Worm (Caenorhabditis elegans) whole organism, L2 larva: ENCODE data around the gene hxk-3.

Source experiments
- C34F6.9 ChIP-seq: fragments of 150-350 bp; optimal IDR thresholded peaks from 2 replicates; lab custom pipeline; 2014; ENCODE audit warnings: missing biosample characterization, missing genetic modification characterization
- F13H6.1 ChIP-seq: sonication (generic microtip); optimal IDR thresholded peaks from 2 replicates; lab custom pipeline; 2016; ENCODE audit warnings: missing genetic modification characterization, missing compliant biosample characterization
- R02D3.7 ChIP-seq: fragments of 150-350 bp; optimal IDR thresholded peaks from 2 replicates; lab custom pipeline; 2014; ENCODE audit warnings: missing biosample characterization, missing genetic modification characterization
- Y55F3AM.14 ChIP-seq: fragments of 200-800 bp; sonication (Bioruptor generic); optimal IDR thresholded peaks from 2 replicates; lab custom pipeline; 2018; ENCODE audit warnings: mild to moderate bottlenecking, missing genetic modification characterization, missing compliant biosample characterization
- ZK546.5 ChIP-seq: sonication (generic microtip); optimal IDR thresholded peaks from 2 replicates; lab custom pipeline; 2017; ENCODE audit warnings: missing biosample characterization, missing genetic modification characterization
- alr-1 ChIP-seq: fragments of 150-350 bp; optimal IDR thresholded peaks from 2 replicates; lab custom pipeline; 2014; ENCODE audit warnings: missing biosample characterization, missing genetic modification characterization
- aly-2 ChIP-seq: fragments of 150-350 bp; optimal IDR thresholded peaks from 2 replicates; lab custom pipeline; 2014; ENCODE audit warnings: missing biosample characterization, missing genetic modification characterization
- ama-1 ChIP-seq: fragments of 150-350 bp; optimal IDR thresholded peaks from 2 replicates; lab custom pipeline; 2018; ENCODE audit warnings: inconsistent platforms
- blmp-1 ChIP-seq: sonication (generic microtip); optimal IDR thresholded peaks from 2 replicates; lab custom pipeline; 2017; ENCODE audit warnings: missing genetic modification characterization, mild to moderate bottlenecking, missing compliant biosample characterization, antibody characterized with exemption, moderate library complexity; ENCODE audit not compliant: insufficient read depth
- ceh-16 ChIP-seq: fragments of 150-350 bp; optimal IDR thresholded peaks from 2 replicates; lab custom pipeline; 2014; ENCODE audit warnings: missing biosample characterization, missing genetic modification characterization
- ceh-82 ChIP-seq: fragments of 150-350 bp; optimal IDR thresholded peaks from 2 replicates; lab custom pipeline; 2014; ENCODE audit warnings: missing biosample characterization, missing genetic modification characterization
- crh-2 ChIP-seq: sonication (generic microtip); optimal IDR thresholded peaks from 2 replicates; lab custom pipeline; 2017; ENCODE audit warnings: missing biosample characterization, missing genetic modification characterization
- dmd-4 ChIP-seq: sonication (generic microtip); optimal IDR thresholded peaks from 2 replicates; lab custom pipeline; 2017; ENCODE audit warnings: missing biosample characterization, missing genetic modification characterization
- egl-27 ChIP-seq: sonication (generic microtip); optimal IDR thresholded peaks from 3 replicates; lab custom pipeline; 2017; ENCODE audit warnings: missing biosample characterization, missing genetic modification reagents, missing genetic modification characterization
- elt-1 ChIP-seq: fragments of 150-350 bp; optimal IDR thresholded peaks from 2 replicates; lab custom pipeline; 2014; ENCODE audit warnings: missing biosample characterization, missing genetic modification characterization
- elt-3 ChIP-seq: sonication (generic microtip); optimal IDR thresholded peaks from 2 replicates; lab custom pipeline; 2017; ENCODE audit warnings: missing biosample characterization, missing genetic modification characterization
- fos-1 ChIP-seq: fragments of 150-350 bp; optimal IDR thresholded peaks from 2 replicates; lab custom pipeline; 2014; ENCODE audit warnings: missing biosample characterization, missing genetic modification characterization
- gmeb-1 ChIP-seq: fragments of 150-350 bp; optimal IDR thresholded peaks from 2 replicates; lab custom pipeline; 2014; ENCODE audit warnings: missing biosample characterization, missing genetic modification characterization
- lin-11 ChIP-seq: fragments of 150-350 bp; sonication (generic microtip); optimal IDR thresholded peaks from 2 replicates; lab custom pipeline; 2014; ENCODE audit warnings: missing biosample characterization, missing genetic modification characterization, inconsistent platforms, mixed read lengths
- lin-13 ChIP-seq: fragments of 150-350 bp; optimal IDR thresholded peaks from 2 replicates; lab custom pipeline; 2014; ENCODE audit warnings: missing biosample characterization, missing genetic modification reagents, missing genetic modification characterization
- lin-39 ChIP-seq: fragments of 150-350 bp; optimal IDR thresholded peaks from 2 replicates; lab custom pipeline; 2014; ENCODE audit warnings: missing biosample characterization, missing genetic modification reagents, missing genetic modification characterization
- lsy-2 ChIP-seq, 2 experiments: fragments of 150-350 bp in 1 of 2; sonication (generic microtip) in 1 of 2; optimal IDR thresholded peaks; 2 replicates each; lab custom pipeline; 2014 to 2017; ENCODE audit warnings: missing biosample characterization in 2 of 2, missing genetic modification characterization in 2 of 2
- mab-5 ChIP-seq: fragments of 150-350 bp; optimal IDR thresholded peaks from 2 replicates; lab custom pipeline; 2014; ENCODE audit warnings: missing biosample characterization, missing genetic modification characterization
- mbf-1 ChIP-seq: sonication (generic microtip); optimal IDR thresholded peaks from 2 replicates; lab custom pipeline; 2017; ENCODE audit warnings: missing biosample characterization, missing genetic modification characterization
- mdl-1 ChIP-seq, 2 experiments: fragments of 150-350 bp in 1 of 2; sonication (generic microtip) in 1 of 2; optimal IDR thresholded peaks; 2 replicates each; lab custom pipeline; 2017; ENCODE audit warnings: missing biosample characterization in 2 of 2, missing genetic modification characterization in 2 of 2
- nhr-10 ChIP-seq: sonication (generic microtip); optimal IDR thresholded peaks from 2 replicates; lab custom pipeline; 2017; ENCODE audit warnings: missing biosample characterization, missing genetic modification characterization
- nhr-11 ChIP-seq: fragments of 150-350 bp; optimal IDR thresholded peaks from 2 replicates; lab custom pipeline; 2014; ENCODE audit warnings: missing biosample characterization, missing genetic modification characterization
- nhr-12 ChIP-seq: fragments of 150-350 bp; optimal IDR thresholded peaks from 2 replicates; lab custom pipeline; 2014; ENCODE audit warnings: missing biosample characterization, missing genetic modification characterization
- nhr-129 ChIP-seq: fragments of 150-350 bp; optimal IDR thresholded peaks from 2 replicates; lab custom pipeline; 2014; ENCODE audit warnings: missing biosample characterization, missing genetic modification characterization
- nhr-21 ChIP-seq: fragments of 150-350 bp; optimal IDR thresholded peaks from 2 replicates; lab custom pipeline; 2014; ENCODE audit warnings: missing biosample characterization, missing genetic modification characterization
- nhr-23 ChIP-seq: fragments of 150-350 bp; optimal IDR thresholded peaks from 2 replicates; lab custom pipeline; 2014; ENCODE audit warnings: missing biosample characterization, missing genetic modification reagents, missing genetic modification characterization
- nhr-237 ChIP-seq: fragments of 150-350 bp; optimal IDR thresholded peaks from 2 replicates; lab custom pipeline; 2014; ENCODE audit warnings: missing biosample characterization, missing genetic modification characterization
- nhr-25 ChIP-seq: fragments of 150-350 bp; sonication (generic microtip); optimal IDR thresholded peaks from 3 replicates; lab custom pipeline; 2014; ENCODE audit warnings: missing biosample characterization, missing genetic modification characterization
- nhr-6 ChIP-seq: fragments of 150-350 bp; optimal IDR thresholded peaks from 2 replicates; lab custom pipeline; 2014; ENCODE audit warnings: missing biosample characterization, missing genetic modification characterization
- nhr-77 ChIP-seq: fragments of 150-350 bp; optimal IDR thresholded peaks from 2 replicates; lab custom pipeline; 2014; ENCODE audit warnings: missing biosample characterization, missing genetic modification characterization
- peb-1 ChIP-seq: fragments of 150-350 bp; optimal IDR thresholded peaks from 2 replicates; lab custom pipeline; 2014; ENCODE audit warnings: missing biosample characterization, missing genetic modification characterization
- sem-4 ChIP-seq: fragments of 150-350 bp; optimal IDR thresholded peaks from 2 replicates; lab custom pipeline; 2014; ENCODE audit warnings: missing biosample characterization, missing genetic modification reagents, missing genetic modification characterization
- skn-1 ChIP-seq: sonication (generic microtip); optimal IDR thresholded peaks from 2 replicates; lab custom pipeline; 2017; ENCODE audit warnings: missing biosample characterization, missing genetic modification characterization
- sma-3 ChIP-seq: sonication (generic microtip); optimal IDR thresholded peaks from 2 replicates; lab custom pipeline; 2016; ENCODE audit warnings: missing genetic modification reagents, missing genetic modification characterization, missing compliant biosample characterization
- sma-9 ChIP-seq, 2 experiments: fragments of 150-350 bp in 1 of 2; sonication (generic microtip) in 1 of 2; optimal IDR thresholded peaks; 2 replicates each; lab custom pipeline; 2014 to 2016; ENCODE audit warnings: missing genetic modification characterization in 2 of 2, mild to moderate bottlenecking in 1 of 2, missing biosample characterization in 1 of 2, missing compliant biosample characterization in 1 of 2, missing genetic modification reagents in 1 of 2, moderate library complexity in 1 of 2
- snpc-4 ChIP-seq: fragments of 150-350 bp; optimal IDR thresholded peaks from 2 replicates; lab custom pipeline; 2014; ENCODE audit warnings: missing biosample characterization, missing genetic modification characterization
- unc-39 ChIP-seq: fragments of 150-350 bp; optimal IDR thresholded peaks from 2 replicates; lab custom pipeline; 2014; ENCODE audit warnings: missing biosample characterization, missing genetic modification characterization
- unc-55 ChIP-seq: fragments of 150-350 bp; sonication (generic microtip); optimal IDR thresholded peaks from 3 replicates; lab custom pipeline; 2014; ENCODE audit warnings: missing biosample characterization, missing genetic modification reagents, missing genetic modification characterization
- unc-62 ChIP-seq: fragments of 150-350 bp; optimal IDR thresholded peaks from 2 replicates; lab custom pipeline; 2014; ENCODE audit warnings: missing biosample characterization, missing genetic modification reagents, missing genetic modification characterization
- zag-1 ChIP-seq: fragments of 150-350 bp; optimal IDR thresholded peaks from 2 replicates; lab custom pipeline; 2014; ENCODE audit warnings: missing biosample characterization, missing genetic modification characterization
- ztf-1 ChIP-seq: fragments of 200-800 bp; sonication (Bioruptor generic); conservative IDR thresholded peaks from 2 replicates; pipeline ENCODE4 v1.3.6; 2022; ENCODE audit warnings: missing genetic modification characterization, missing compliant biosample characterization
- ztf-11 ChIP-seq: sonication (generic microtip); optimal IDR thresholded peaks from 2 replicates; lab custom pipeline; 2017; ENCODE audit warnings: missing biosample characterization, missing genetic modification characterization
- ztf-4 ChIP-seq: fragments of 150-350 bp; optimal IDR thresholded peaks from 2 replicates; lab custom pipeline; 2014; ENCODE audit warnings: missing biosample characterization, missing genetic modification characterization

hxk-3 gene

DNA sequence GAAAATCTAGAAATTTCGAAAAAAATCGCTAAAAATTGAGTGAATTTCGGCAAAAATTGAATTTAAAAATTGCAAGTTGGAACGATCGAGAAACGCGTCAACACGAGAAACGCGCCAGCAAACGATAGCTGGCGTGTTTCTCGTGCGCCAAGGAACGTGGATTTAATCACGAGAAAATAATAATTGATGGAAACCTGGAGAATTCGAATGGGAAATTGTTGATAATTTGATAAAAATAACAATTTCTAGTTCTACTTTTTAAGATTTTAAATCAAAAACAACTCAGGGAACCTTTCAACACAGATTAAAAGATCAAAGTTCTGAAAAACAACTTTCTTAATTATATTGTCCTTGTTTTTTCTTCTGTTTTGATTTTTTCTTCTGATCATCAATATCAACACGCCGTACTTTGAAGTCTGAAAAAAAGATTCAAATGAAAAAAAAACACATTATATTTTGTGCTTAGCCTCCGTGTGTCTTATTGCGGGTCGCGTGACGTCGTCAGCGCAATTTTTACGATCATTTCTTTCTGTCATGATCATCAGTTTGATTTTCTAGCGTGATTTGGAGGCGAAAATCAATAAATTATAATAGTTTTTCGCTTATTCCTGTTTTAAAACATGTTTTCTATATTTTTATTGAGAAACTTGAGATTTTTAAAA, 1.3 kb upstream of the hxk-3 start, which contains the start of gene npp-20:
Gene npp-20 (minus strand): TSS at position 6 of the 662 bp plus-strand sequence.
- TF ChIP-seq ceh-82 (tag; lab: Kevin White, UChicago), result no peak
- no peak for TF ChIP-seq peb-1
- TF ChIP-seq unc-39 (tag; lab: Kevin White, UChicago), result no peak
- TF ChIP-seq ama-1, result peak; percentile 8
- TF ChIP-seq lin-11 (tag; lab: Kevin White, UChicago), result no peak
- no peak for TF ChIP-seq dmd-4 (tag; lab: Kevin White, UChicago)
- no peak for TF ChIP-seq nhr-77 (tag; lab: Kevin White, UChicago)
- TF ChIP-seq nhr-25 (tag; lab: Kevin White, UChicago), result peak; percentile 36
- TF ChIP-seq blmp-1, result no peak
- TF ChIP-seq mab-5 (tag; lab: Kevin White, UChicago), result no peak
- TF ChIP-seq nhr-21 (tag; lab: Kevin White, UChicago), result no peak
- no peak for TF ChIP-seq R02D3.7 (tag; lab: Kevin White, UChicago)
- TF ChIP-seq unc-55, result peak; percentile 60
- no peak for TF ChIP-seq mdl-1 (tag; optimal IDR thresholded peaks at IDR 0.05; lab: Kevin White, UChicago)
- TF ChIP-seq ceh-16 (tag; lab: Kevin White, UChicago), result no peak
- TF ChIP-seq skn-1 (tag; lab: Kevin White, UChicago), result no peak
- TF ChIP-seq F13H6.1 (tag; lab: Kevin White, UChicago), result peak; percentile 24
- TF ChIP-seq unc-62, result no peak
- TF ChIP-seq ZK546.5 (tag; lab: Kevin White, UChicago), result no peak
- TF ChIP-seq crh-2 (tag; lab: Kevin White, UChicago), result peak; percentile 78
- TF ChIP-seq nhr-10 (tag; lab: Kevin White, UChicago), result no peak
- TF ChIP-seq lin-13 (GFP tag; lab: Kevin White, UChicago), result peak; percentile 51
- TF ChIP-seq alr-1 (tag; lab: Kevin White, UChicago), result no peak
- TF ChIP-seq egl-27 (tag; lab: Kevin White, UChicago), result peak; percentile 7
- TF ChIP-seq nhr-12 (tag; lab: Kevin White, UChicago), result no peak
- TF ChIP-seq snpc-4 (tag; lab: Kevin White, UChicago), result peak; percentile 20
- TF ChIP-seq zag-1 (tag; lab: Kevin White, UChicago), result no peak
- TF ChIP-seq Y55F3AM.14, result no peak
- no peak for TF ChIP-seq nhr-6 (tag; lab: Kevin White, UChicago)
- TF ChIP-seq ztf-4, result peak; percentile 13
- TF ChIP-seq nhr-237 (tag; lab: Kevin White, UChicago), result no peak
- peak; percentile 77 for TF ChIP-seq gmeb-1 (tag; lab: Kevin White, UChicago)
- TF ChIP-seq elt-1 (tag; lab: Kevin White, UChicago), result no peak
- TF ChIP-seq C34F6.9 (tag; lab: Kevin White, UChicago), result peak; percentile 81
- no peak for TF ChIP-seq aly-2
- TF ChIP-seq nhr-129 (tag; lab: Kevin White, UChicago), result peak; percentile 41
- TF ChIP-seq elt-3 (tag; lab: Kevin White, UChicago), result no peak
- no peak for TF ChIP-seq fos-1 (tag; lab: Kevin White, UChicago)
- peak; percentile 39 for TF ChIP-seq sma-3 (GFP tag; lab: Kevin White, UChicago)
- TF ChIP-seq sem-4, result no peak
- no peak for TF ChIP-seq sma-9 (GFP tag; optimal IDR thresholded peaks at IDR 0.05; lab: Kevin White, UChicago)
- TF ChIP-seq sma-9 (tag; optimal IDR thresholded peaks at IDR 0.05; lab: Kevin White, UChicago), result no peak
- TF ChIP-seq lin-39 (tag; lab: Kevin White, UChicago), result no peak
- no peak for TF ChIP-seq ztf-1 (GFP tag; lab: Robert Waterston, UW)
- TF ChIP-seq mbf-1 (tag; lab: Kevin White, UChicago), result no peak
- TF ChIP-seq nhr-23 (tag; lab: Kevin White, UChicago), result no peak
- TF ChIP-seq ztf-11, result no peak
- TF ChIP-seq lsy-2 (tag; optimal IDR thresholded peaks at IDR 0.05; lab: Kevin White, UChicago), result peak; percentile 74 to 84
- no peak for TF ChIP-seq nhr-11 (tag; lab: Kevin White, UChicago)
